Worm (Caenorhabditis elegans) whole organism, late embryonic: ENCODE measurements around the gene unc-26.

Experiments used
- C08G9.2 ChIP-seq: sonication (generic microtip); optimal IDR thresholded peaks from 2 replicates; lab custom pipeline; 2016; ENCODE audit warnings: mild to moderate bottlenecking, missing genetic modification characterization, moderate library complexity, missing compliant biosample characterization
- K02D7.2 ChIP-seq: sonication (generic microtip); optimal IDR thresholded peaks from 2 replicates; lab custom pipeline; 2017; ENCODE audit warnings: mild to moderate bottlenecking, missing genetic modification characterization, missing compliant biosample characterization
- T23F11.4 ChIP-seq: fragments of 200-800 bp; sonication (Bioruptor generic); optimal IDR thresholded peaks from 2 replicates; lab custom pipeline; 2018; ENCODE audit warnings: mild to moderate bottlenecking, missing genetic modification characterization, missing compliant biosample characterization
- ahr-1 ChIP-seq: sonication (generic microtip); optimal IDR thresholded peaks from 2 replicates; lab custom pipeline; 2016; ENCODE audit warnings: missing genetic modification characterization, missing compliant biosample characterization
- ama-1 ChIP-seq: fragments of 150-350 bp; optimal IDR thresholded peaks from 2 replicates; lab custom pipeline; 2014
- ceh-14 ChIP-seq: sonication (generic microtip); optimal IDR thresholded peaks from 2 replicates; lab custom pipeline; 2016; ENCODE audit warnings: missing genotype, missing genetic modification characterization, missing compliant biosample characterization
- ceh-18 ChIP-seq: sonication (generic microtip); optimal IDR thresholded peaks from 2 replicates; lab custom pipeline; 2016; ENCODE audit warnings: missing genetic modification characterization, missing compliant biosample characterization
- ceh-24 ChIP-seq: sonication (generic microtip); optimal IDR thresholded peaks from 2 replicates; lab custom pipeline; 2016; ENCODE audit warnings: mild to moderate bottlenecking, missing genetic modification characterization, missing compliant biosample characterization
- ceh-31 ChIP-seq: sonication (generic microtip); optimal IDR thresholded peaks from 2 replicates; lab custom pipeline; 2016; ENCODE audit warnings: missing genetic modification characterization, missing compliant biosample characterization
- ceh-34 ChIP-seq: sonication (generic microtip); optimal IDR thresholded peaks from 2 replicates; lab custom pipeline; 2016; ENCODE audit warnings: mild to moderate bottlenecking, missing genetic modification characterization, missing compliant biosample characterization
- ceh-45 ChIP-seq: fragments of 200-800 bp; sonication (Bioruptor generic); IDR thresholded peaks from 2 replicates; pipeline ENCODE4 v1.3.6; 2022; ENCODE audit warnings: missing genetic modification reagents, missing genetic modification characterization, missing compliant biosample characterization
- ceh-48 ChIP-seq: sonication (generic microtip); optimal IDR thresholded peaks from 2 replicates; lab custom pipeline; 2016; ENCODE audit warnings: missing genetic modification characterization, inconsistent platforms, missing compliant biosample characterization
- ceh-9 ChIP-seq: sonication (generic microtip); optimal IDR thresholded peaks from 2 replicates; lab custom pipeline; 2016; ENCODE audit warnings: mild to moderate bottlenecking, missing genetic modification characterization, inconsistent platforms, missing compliant biosample characterization
- che-1 ChIP-seq: sonication (generic microtip); optimal IDR thresholded peaks from 2 replicates; lab custom pipeline; 2016; ENCODE audit warnings: mild to moderate bottlenecking, missing genetic modification characterization, missing compliant biosample characterization
- dmd-4 ChIP-seq: sonication (generic microtip); optimal IDR thresholded peaks from 2 replicates; lab custom pipeline; 2016; ENCODE audit warnings: borderline replicate concordance, missing genetic modification characterization, missing compliant biosample characterization
- dve-1 ChIP-seq: sonication (generic microtip); optimal IDR thresholded peaks from 2 replicates; lab custom pipeline; 2017; ENCODE audit warnings: antibody characterized with exemption, mild to moderate bottlenecking, missing genetic modification characterization, missing compliant biosample characterization
- elt-2 ChIP-seq: sonication (generic microtip); optimal IDR thresholded peaks from 2 replicates; lab custom pipeline; 2016; ENCODE audit warnings: missing genetic modification reagents, missing genetic modification characterization, missing compliant biosample characterization
- elt-4 ChIP-seq: sonication (generic microtip); optimal IDR thresholded peaks from 2 replicates; lab custom pipeline; 2016; ENCODE audit warnings: missing genetic modification characterization, missing compliant biosample characterization
- fkh-10 ChIP-seq: fragments of 150-350 bp; optimal IDR thresholded peaks from 2 replicates; lab custom pipeline; 2014; ENCODE audit warnings: missing biosample characterization, missing genetic modification reagents, missing genetic modification characterization
- fkh-6 ChIP-seq: sonication (generic microtip); optimal IDR thresholded peaks from 2 replicates; lab custom pipeline; 2016; ENCODE audit warnings: missing genetic modification characterization, missing compliant biosample characterization
- hlh-15 ChIP-seq: sonication (generic microtip); optimal IDR thresholded peaks from 2 replicates; lab custom pipeline; 2016; ENCODE audit warnings: missing genetic modification characterization, missing compliant biosample characterization
- hlh-30 ChIP-seq: sonication (generic microtip); optimal IDR thresholded peaks from 2 replicates; lab custom pipeline; 2017; ENCODE audit warnings: antibody characterized with exemption, missing genetic modification characterization, missing compliant biosample characterization; ENCODE audit not compliant: insufficient read depth
- hlh-6 ChIP-seq: sonication (generic microtip); optimal IDR thresholded peaks from 2 replicates; lab custom pipeline; 2016; ENCODE audit warnings: missing genotype, missing genetic modification characterization, missing compliant biosample characterization
- hlh-8 ChIP-seq: sonication (generic microtip); optimal IDR thresholded peaks from 2 replicates; lab custom pipeline; 2016; ENCODE audit warnings: missing genotype, missing genetic modification characterization, missing compliant biosample characterization
- lim-6 ChIP-seq: sonication (generic microtip); optimal IDR thresholded peaks from 2 replicates; lab custom pipeline; 2016; ENCODE audit warnings: missing genetic modification characterization, missing compliant biosample characterization
- lin-11 ChIP-seq: fragments of 200-800 bp; sonication (Bioruptor generic); optimal IDR thresholded peaks from 2 replicates; lab custom pipeline; 2018; ENCODE audit warnings: mild to moderate bottlenecking, missing genetic modification characterization, missing compliant biosample characterization
- nhr-11 ChIP-seq: fragments of 150-350 bp; optimal IDR thresholded peaks from 2 replicates; lab custom pipeline; 2014; ENCODE audit warnings: missing biosample characterization, missing genetic modification characterization
- nhr-232 ChIP-seq: sonication (generic microtip); optimal IDR thresholded peaks from 2 replicates; lab custom pipeline; 2016; ENCODE audit warnings: missing genetic modification characterization, missing compliant biosample characterization
- npax-4 ChIP-seq: sonication (generic microtip); optimal IDR thresholded peaks from 2 replicates; lab custom pipeline; 2016; ENCODE audit warnings: missing genetic modification characterization, missing compliant biosample characterization
- pag-3 ChIP-seq: sonication (generic microtip); optimal IDR thresholded peaks from 2 replicates; lab custom pipeline; 2016; ENCODE audit warnings: missing compliant biosample characterization, missing genetic modification characterization, borderline replicate concordance
- pax-1 ChIP-seq: fragments of 150-350 bp; optimal IDR thresholded peaks from 2 replicates; lab custom pipeline; 2014; ENCODE audit warnings: missing biosample characterization, missing genetic modification characterization
- pha-2 ChIP-seq: sonication (generic microtip); optimal IDR thresholded peaks from 2 replicates; lab custom pipeline; 2017; ENCODE audit warnings: mild to moderate bottlenecking, missing genetic modification characterization, missing compliant biosample characterization
- pha-4 ChIP-seq: fragments of 150-350 bp; optimal IDR thresholded peaks from 2 replicates; lab custom pipeline; 2018; ENCODE audit warnings: missing biosample characterization, missing genetic modification reagents, missing genetic modification characterization
- pqm-1 ChIP-seq: sonication (generic microtip); optimal IDR thresholded peaks from 2 replicates; lab custom pipeline; 2016; ENCODE audit warnings: missing genetic modification characterization, missing compliant biosample characterization
- ref-2 ChIP-seq: sonication (generic microtip); optimal IDR thresholded peaks from 2 replicates; lab custom pipeline; 2016; ENCODE audit warnings: missing genetic modification characterization, missing compliant biosample characterization
- sdc-2 ChIP-seq: sonication (generic microtip); optimal IDR thresholded peaks from 2 replicates; lab custom pipeline; 2016; ENCODE audit warnings: missing genotype, missing genetic modification characterization, missing compliant biosample characterization
- sox-4 ChIP-seq: sonication (generic microtip); optimal IDR thresholded peaks from 2 replicates; lab custom pipeline; 2017; ENCODE audit warnings: mild to moderate bottlenecking, missing genetic modification characterization, inconsistent platforms, missing compliant biosample characterization
- syd-9 ChIP-seq: sonication (generic microtip); optimal IDR thresholded peaks from 2 replicates; lab custom pipeline; 2016; ENCODE audit warnings: mild to moderate bottlenecking, missing genetic modification characterization, moderate library complexity, missing compliant biosample characterization
- tbx-2 ChIP-seq: sonication (generic microtip); optimal IDR thresholded peaks from 2 replicates; lab custom pipeline; 2016; ENCODE audit warnings: missing genetic modification characterization, missing compliant biosample characterization
- tbx-7 ChIP-seq: sonication (generic microtip); optimal IDR thresholded peaks from 2 replicates; lab custom pipeline; 2016; ENCODE audit warnings: missing genotype, missing genetic modification characterization, missing compliant biosample characterization
- ttx-3 ChIP-seq: sonication (generic microtip); optimal IDR thresholded peaks from 2 replicates; lab custom pipeline; 2016; ENCODE audit warnings: missing genetic modification reagents, missing genetic modification characterization, missing compliant biosample characterization
- unc-3 ChIP-seq, 2 experiments: fragments of 200-800 bp in 1 of 2; sonication (Bioruptor generic) in 1 of 2; sonication (generic microtip) in 1 of 2; conservative IDR thresholded peaks in 1 of 2; optimal IDR thresholded peaks in 1 of 2; 2 replicates each; pipeline versions ENCODE4 v1.3.6 to Lab custom; 2016 to 2022; ENCODE audit warnings: missing compliant biosample characterization in 2 of 2, missing genetic modification characterization in 2 of 2, missing genetic modification reagents in 1 of 2
- unc-55 ChIP-seq: sonication (generic microtip); optimal IDR thresholded peaks from 2 replicates; lab custom pipeline; 2017; ENCODE audit warnings: missing biosample characterization, missing genetic modification reagents, missing genetic modification characterization
- unc-86 ChIP-seq: sonication (generic microtip); optimal IDR thresholded peaks from 2 replicates; lab custom pipeline; 2016; ENCODE audit warnings: missing genetic modification characterization, missing compliant biosample characterization
- zip-5 ChIP-seq: sonication (generic microtip); optimal IDR thresholded peaks from 2 replicates; lab custom pipeline; 2016; ENCODE audit warnings: missing genetic modification characterization, missing compliant biosample characterization

unc-26 gene

ce11 chrIV:13243375-13243774 lies 28.9 kb downstream of the unc-26 start, which contains the start of gene JC8.4:
JC8.4 (plus strand) TSS chrIV:13243675.
- TF ChIP-seq unc-86 (tag; lab: Kevin White, UChicago) = no peak
- no peak for TF ChIP-seq nhr-11 (tag; lab: Kevin White, UChicago)
- no peak for TF ChIP-seq ref-2 (tag; lab: Kevin White, UChicago)

DNA sequence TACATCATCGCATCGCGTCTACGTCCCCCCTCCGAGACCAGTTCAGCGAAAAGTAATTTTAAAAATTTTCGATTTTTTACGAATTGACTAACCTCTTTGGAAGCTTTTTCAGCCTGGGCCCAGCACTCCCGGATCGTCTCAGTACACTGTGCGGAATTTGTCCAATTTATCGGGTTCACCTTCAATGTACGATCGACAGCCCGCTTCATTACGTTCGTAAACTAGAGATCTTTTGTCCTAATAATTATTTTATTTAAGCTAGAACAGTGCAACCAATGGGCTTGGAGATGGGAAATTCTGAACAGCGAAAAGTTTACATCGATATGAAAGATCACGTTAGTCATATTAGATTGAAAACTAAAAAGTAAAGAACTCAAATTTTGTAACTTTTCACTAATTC lies 31.0 kb downstream of the unc-26 start:
- TF ChIP-seq che-1 (tag; lab: Kevin White, UChicago) = no peak
- TF ChIP-seq ceh-24 = no peak
- no peak for TF ChIP-seq fkh-6 (tag; lab: Kevin White, UChicago)
- no peak for TF ChIP-seq pax-1
- TF ChIP-seq zip-5 (tag; lab: Kevin White, UChicago) = no peak

DNA sequence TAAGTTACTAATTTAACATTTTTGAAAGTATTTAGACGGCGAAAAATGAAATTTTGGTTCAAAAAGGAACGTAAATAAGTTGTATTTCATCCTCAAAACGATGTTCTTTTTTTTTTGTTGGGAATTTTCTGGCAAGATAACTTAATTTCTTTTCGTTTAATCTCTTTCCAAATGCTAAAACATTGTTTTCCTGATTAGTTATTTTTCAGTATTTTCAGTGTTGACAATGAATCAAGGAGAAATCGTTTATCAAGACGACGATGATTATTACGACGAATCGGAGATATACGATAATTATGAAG lies 31.5 kb downstream of the unc-26 start, which contains the start of gene lin-54:
Gene lin-54, plus strand, starts transcription at position 203 of the 302 bp plus-strand sequence.
- TF ChIP-seq unc-3 (GFP tag; conservative IDR thresholded peaks at IDR 0.05; lab: Robert Waterston, UW) (no peak), unc-3 (tag; optimal IDR thresholded peaks at IDR 0.05; lab: Kevin White, UChicago) (no peak), lim-6 (no peak), K02D7.2 (tag; lab: Kevin White, UChicago) (no peak)

ce11 chrIV:13240078-13240841 lies 32.1 kb downstream of the unc-26 start, which contains the start of gene rpl-12:
rpl-12 (minus strand) TSS chrIV:13240651.
- TF ChIP-seq ceh-24 (no peak), pha-4 (peak; percentile 33), dmd-4 (tag; lab: Kevin White, UChicago) (no peak), elt-4 (tag; lab: Kevin White, UChicago) (no peak), lin-11 (peak; percentile 11), unc-86 (tag; lab: Kevin White, UChicago) (peak; percentile 82), ceh-34 (tag; lab: Kevin White, UChicago) (peak; percentile 98), ceh-31 (peak; percentile 92), hlh-6 (tag; lab: Kevin White, UChicago) (no peak), ceh-14 (peak; percentile 92), T23F11.4 (peak; percentile 26), hlh-30 (tag; lab: Kevin White, UChicago) (peak; percentile 66), ceh-18 (peak; percentile 94), sox-4 (tag; lab: Kevin White, UChicago) (no peak), ceh-48 (tag; lab: Kevin White, UChicago) (peak; percentile 50), npax-4 (tag; lab: Kevin White, UChicago) (no peak), tbx-7 (tag; lab: Kevin White, UChicago) (no peak), nhr-232 (tag; lab: Kevin White, UChicago) (no peak), ttx-3 (tag; lab: Kevin White, UChicago) (peak; percentile 27), fkh-10 (GFP tag; lab: Kevin White, UChicago) (peak; percentile 52), pha-2 (peak; percentile 62), elt-2 (peak; percentile 84), dve-1 (tag; lab: Kevin White, UChicago) (peak; percentile 83), hlh-15 (tag; lab: Kevin White, UChicago) (no peak), tbx-2 (tag; lab: Kevin White, UChicago) (peak; percentile 94), ceh-45 (0 out of 2 replicates have a peak, but pooled peaks have one; percentile 50), hlh-8 (tag; lab: Kevin White, UChicago) (peak; percentile 16), ref-2 (tag; lab: Kevin White, UChicago) (peak; percentile 93), sdc-2 (tag; lab: Kevin White, UChicago) (peak; percentile 3), pag-3 (tag; lab: Kevin White, UChicago) (no peak), C08G9.2 (peak; percentile 30), ceh-9 (tag; lab: Kevin White, UChicago) (no peak), ama-1 (lab: Kevin White, UChicago) (no peak), unc-55 (GFP tag; lab: Kevin White, UChicago) (peak; percentile 79), pqm-1 (tag; lab: Kevin White, UChicago) (peak; percentile 59), nhr-11 (tag; lab: Kevin White, UChicago) (no peak), ahr-1 (tag; lab: Kevin White, UChicago) (no peak), fkh-6 (tag; lab: Kevin White, UChicago) (no peak), syd-9 (tag; lab: Kevin White, UChicago) (peak; percentile 23)
